Worm (Caenorhabditis elegans) whole organism, L2 larva: ENCODE results near the gene fbxl-4.

ENCODE experiments used
- alr-1 ChIP-seq: fragments of 150-350 bp; optimal IDR thresholded peaks from 2 replicates; lab custom pipeline; 2014; ENCODE audit warnings: missing biosample characterization, missing genetic modification characterization
- aly-2 ChIP-seq: fragments of 150-350 bp; optimal IDR thresholded peaks from 2 replicates; lab custom pipeline; 2014; ENCODE audit warnings: missing biosample characterization, missing genetic modification characterization
- blmp-1 ChIP-seq: sonication (generic microtip); optimal IDR thresholded peaks from 2 replicates; lab custom pipeline; 2017; ENCODE audit warnings: missing genetic modification characterization, mild to moderate bottlenecking, missing compliant biosample characterization, antibody characterized with exemption, moderate library complexity; ENCODE audit not compliant: insufficient read depth
- elt-3 ChIP-seq: sonication (generic microtip); optimal IDR thresholded peaks from 2 replicates; lab custom pipeline; 2017; ENCODE audit warnings: missing biosample characterization, missing genetic modification characterization
- fos-1 ChIP-seq: fragments of 150-350 bp; optimal IDR thresholded peaks from 2 replicates; lab custom pipeline; 2014; ENCODE audit warnings: missing biosample characterization, missing genetic modification characterization
- gmeb-1 ChIP-seq: fragments of 150-350 bp; optimal IDR thresholded peaks from 2 replicates; lab custom pipeline; 2014; ENCODE audit warnings: missing biosample characterization, missing genetic modification characterization
- lin-13 ChIP-seq: fragments of 150-350 bp; optimal IDR thresholded peaks from 2 replicates; lab custom pipeline; 2014; ENCODE audit warnings: missing biosample characterization, missing genetic modification reagents, missing genetic modification characterization
- lin-39 ChIP-seq: fragments of 150-350 bp; optimal IDR thresholded peaks from 2 replicates; lab custom pipeline; 2014; ENCODE audit warnings: missing biosample characterization, missing genetic modification reagents, missing genetic modification characterization
- lsy-2 ChIP-seq, 2 experiments: fragments of 150-350 bp in 1 of 2; sonication (generic microtip) in 1 of 2; optimal IDR thresholded peaks; 2 replicates each; lab custom pipeline; 2014 to 2017; ENCODE audit warnings: missing biosample characterization in 2 of 2, missing genetic modification characterization in 2 of 2
- sem-4 ChIP-seq: fragments of 150-350 bp; optimal IDR thresholded peaks from 2 replicates; lab custom pipeline; 2014; ENCODE audit warnings: missing biosample characterization, missing genetic modification reagents, missing genetic modification characterization
- snpc-4 ChIP-seq: fragments of 150-350 bp; optimal IDR thresholded peaks from 2 replicates; lab custom pipeline; 2014; ENCODE audit warnings: missing biosample characterization, missing genetic modification characterization
- unc-62 ChIP-seq: fragments of 150-350 bp; optimal IDR thresholded peaks from 2 replicates; lab custom pipeline; 2014; ENCODE audit warnings: missing biosample characterization, missing genetic modification reagents, missing genetic modification characterization
- zag-1 ChIP-seq: fragments of 150-350 bp; optimal IDR thresholded peaks from 2 replicates; lab custom pipeline; 2014; ENCODE audit warnings: missing biosample characterization, missing genetic modification characterization

DNA sequence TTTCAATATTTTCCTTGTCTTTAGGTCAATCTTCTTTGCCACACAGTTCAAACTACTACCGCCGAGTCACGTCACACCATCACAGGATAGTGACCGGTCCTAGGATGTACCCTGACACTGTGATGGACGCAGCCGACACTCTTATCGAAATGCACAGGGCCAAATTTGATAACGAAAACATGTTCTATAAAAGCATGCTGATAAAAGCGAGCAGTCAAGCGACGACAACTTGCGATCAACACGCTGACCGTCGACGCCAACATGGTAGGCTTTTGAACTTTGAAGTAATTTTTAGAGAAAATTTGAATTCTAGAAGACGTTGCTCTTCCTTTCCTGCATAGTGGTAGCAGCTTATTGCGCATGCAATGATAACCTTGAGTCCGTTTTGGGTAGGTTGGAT is 18.4 kb downstream of the fbxl-4 start, which contains the start of gene cpr-6:
- TF ChIP-seq elt-3 (tag; lab: Kevin White, UChicago): no peak
- no peak for TF ChIP-seq unc-62 (GFP tag; lab: Kevin White, UChicago)
- no peak for TF ChIP-seq sem-4 (tag; lab: Kevin White, UChicago)
- TF ChIP-seq lsy-2 (tag; optimal IDR thresholded peaks at IDR 0.05; lab: Kevin White, UChicago): no peak
- no peak for TF ChIP-seq zag-1
- no peak for TF ChIP-seq snpc-4 (tag; lab: Kevin White, UChicago)
- no peak for TF ChIP-seq lin-39 (tag; lab: Kevin White, UChicago)
- TF ChIP-seq lin-13 (GFP tag; lab: Kevin White, UChicago): no peak
- peak; percentile 8 for TF ChIP-seq gmeb-1
- TF ChIP-seq aly-2 (tag; lab: Kevin White, UChicago): no peak
- TF ChIP-seq blmp-1 (tag; lab: Kevin White, UChicago): no peak
- no peak for TF ChIP-seq alr-1 (tag; lab: Kevin White, UChicago)
- TF ChIP-seq fos-1: peak; percentile 49
